Worm (Caenorhabditis elegans) whole organism, young adult: ENCODE data around the gene cnc-4.

Experiments used
- B0019.2 ChIP-seq: fragments of 200-800 bp; sonication (Bioruptor generic); conservative IDR thresholded peaks from 2 replicates; pipeline ENCODE4 v1.3.6; 2022; ENCODE audit warnings: missing genetic modification reagents, missing genetic modification characterization, missing compliant biosample characterization
- C17E4.6 ChIP-seq: fragments of 200-800 bp; sonication (Bioruptor generic); IDR thresholded peaks from 2 replicates; pipeline ENCODE4 v1.3.6; 2022; ENCODE audit warnings: missing genetic modification reagents, missing genetic modification characterization, missing compliant biosample characterization
- D2030.7 ChIP-seq: fragments of 200-800 bp; sonication (Bioruptor generic); IDR thresholded peaks from 2 replicates; pipeline ENCODE4 v1.3.6; 2022; ENCODE audit warnings: missing genetic modification reagents, missing genetic modification characterization, missing compliant biosample characterization
- F23B12.7 ChIP-seq: sonication (generic microtip); optimal IDR thresholded peaks from 2 replicates; lab custom pipeline; 2017; ENCODE audit warnings: missing genetic modification characterization, mild to moderate bottlenecking, missing compliant biosample characterization, antibody characterized with exemption, moderate library complexity; ENCODE audit not compliant: insufficient read depth
- F33H1.4 ChIP-seq: fragments of 200-800 bp; sonication (Bioruptor generic); IDR thresholded peaks from 2 replicates; pipeline ENCODE4 v1.3.6; 2022; ENCODE audit warnings: missing genetic modification reagents, missing genetic modification characterization, missing compliant biosample characterization
- F37B4.10 ChIP-seq: fragments of 200-800 bp; sonication (Bioruptor generic); IDR thresholded peaks from 2 replicates; pipeline ENCODE4 v1.3.6; 2022; ENCODE audit warnings: missing genetic modification characterization, missing compliant biosample characterization
- F49E8.2 ChIP-seq: sonication (generic microtip); optimal IDR thresholded peaks from 3 replicates; lab custom pipeline; 2017; ENCODE audit warnings: missing genetic modification characterization, mild to moderate bottlenecking, missing compliant biosample characterization, antibody characterized with exemption, moderate library complexity; ENCODE audit not compliant: insufficient read depth
- K11D2.4 ChIP-seq: fragments of 200-800 bp; sonication (Bioruptor generic); IDR thresholded peaks from 2 replicates; pipeline ENCODE4 v1.3.6; 2022; ENCODE audit warnings: missing genetic modification reagents, missing genetic modification characterization, missing compliant biosample characterization
- T26A5.8 ChIP-seq: sonication (generic microtip); optimal IDR thresholded peaks from 2 replicates; lab custom pipeline; 2016; ENCODE audit warnings: missing genetic modification characterization, missing compliant biosample characterization
- Y53G8AR.9 ChIP-seq: fragments of 200-800 bp; sonication (Bioruptor generic); conservative IDR thresholded peaks from 2 replicates; pipeline ENCODE4 v1.3.6; 2022; ENCODE audit warnings: missing genetic modification reagents, missing genetic modification characterization, missing compliant biosample characterization
- Y79H2A.3 ChIP-seq: fragments of 200-800 bp; sonication (Bioruptor generic); conservative IDR thresholded peaks from 2 replicates; pipeline ENCODE4 v1.3.6; 2022; ENCODE audit warnings: missing genetic modification reagents, missing genetic modification characterization, missing compliant biosample characterization
- Y95B8A.8 ChIP-seq: fragments of 200-800 bp; sonication (Bioruptor generic); IDR thresholded peaks from 2 replicates; pipeline ENCODE4 v1.3.6; 2022; ENCODE audit warnings: missing genetic modification reagents, missing genetic modification characterization, missing compliant biosample characterization
- akir-1 ChIP-seq: fragments of 200-800 bp; sonication (Bioruptor generic); optimal IDR thresholded peaks from 2 replicates; lab custom pipeline; 2018; ENCODE audit warnings: mild to moderate bottlenecking, missing genetic modification characterization, moderate library complexity, missing compliant biosample characterization
- ama-1 ChIP-seq, 3 experiments: fragments of 150-350 bp in 1 of 3; sonication (generic microtip) in 2 of 3; optimal IDR thresholded peaks; 2 replicates each; lab custom pipeline; 2014 to 2018; ENCODE audit warnings: missing biosample characterization in 2 of 3, missing genetic modification characterization in 2 of 3, missing genetic modification reagents in 2 of 3
- athp-1 ChIP-seq: sonication (generic microtip); optimal IDR thresholded peaks from 2 replicates; lab custom pipeline; 2017; ENCODE audit warnings: mild to moderate bottlenecking, missing genetic modification characterization, missing compliant biosample characterization
- attf-3 ChIP-seq: fragments of 200-800 bp; sonication (Bioruptor generic); conservative IDR thresholded peaks from 2 replicates; pipeline ENCODE4 v1.3.6; 2022; ENCODE audit warnings: missing genetic modification reagents, missing genetic modification characterization, missing compliant biosample characterization
- attf-5 ChIP-seq: fragments of 200-800 bp; sonication (Bioruptor generic); optimal IDR thresholded peaks from 2 replicates; lab custom pipeline; 2018; ENCODE audit warnings: mild to moderate bottlenecking, missing genetic modification characterization, missing compliant biosample characterization
- bed-2 ChIP-seq: fragments of 200-800 bp; sonication (Bioruptor generic); IDR thresholded peaks from 2 replicates; pipeline ENCODE4 v1.3.6; 2022; ENCODE audit warnings: missing genetic modification reagents, missing genetic modification characterization, missing compliant biosample characterization
- cebp-1 ChIP-seq, 2 experiments: fragments of 200-800 bp in 1 of 2; sonication (Bioruptor generic) in 1 of 2; sonication (generic microtip) in 1 of 2; IDR thresholded peaks in 1 of 2; optimal IDR thresholded peaks in 1 of 2; 2 replicates each; pipeline versions ENCODE4 v1.3.6 to Lab custom; 2017 to 2022; ENCODE audit warnings: missing compliant biosample characterization in 2 of 2, missing genetic modification characterization in 2 of 2, mild to moderate bottlenecking in 1 of 2, missing genetic modification reagents in 1 of 2, moderate library complexity in 1 of 2
- ceh-27 ChIP-seq: fragments of 200-800 bp; sonication (Bioruptor generic); optimal IDR thresholded peaks from 2 replicates; lab custom pipeline; 2018; ENCODE audit warnings: mild to moderate bottlenecking, missing genetic modification characterization, moderate library complexity, missing compliant biosample characterization
- chd-7 ChIP-seq: sonication (generic microtip); optimal IDR thresholded peaks from 2 replicates; lab custom pipeline; 2016; ENCODE audit warnings: mild to moderate bottlenecking, missing genetic modification characterization, moderate library complexity, missing compliant biosample characterization
- egrh-3 ChIP-seq: fragments of 200-800 bp; sonication (Bioruptor generic); IDR thresholded peaks from 2 replicates; pipeline ENCODE4 v1.3.6; 2022; ENCODE audit warnings: missing genetic modification reagents, missing genetic modification characterization, missing compliant biosample characterization
- fkh-3 ChIP-seq: sonication (generic microtip); optimal IDR thresholded peaks from 2 replicates; lab custom pipeline; 2016; ENCODE audit warnings: mild to moderate bottlenecking, missing genetic modification characterization, missing compliant biosample characterization
- hlh-26 ChIP-seq: fragments of 200-800 bp; sonication (Bioruptor generic); conservative IDR thresholded peaks from 2 replicates; pipeline ENCODE4 v1.3.6; 2022; ENCODE audit warnings: missing genetic modification reagents, missing genetic modification characterization, missing compliant biosample characterization
- hmg-1.2 ChIP-seq: fragments of 200-800 bp; sonication (Bioruptor generic); IDR thresholded peaks from 2 replicates; pipeline ENCODE4 v1.3.6; 2022; ENCODE audit warnings: missing genetic modification reagents, missing genetic modification characterization, missing compliant biosample characterization
- lag-1 ChIP-seq: fragments of 200-800 bp; sonication (Bioruptor generic); IDR thresholded peaks from 2 replicates; pipeline ENCODE4 v1.3.6; 2022; ENCODE audit warnings: missing genetic modification reagents, missing genetic modification characterization, missing compliant biosample characterization
- lin-35 ChIP-seq, 3 experiments: fragments of 150-350 bp in 2 of 3; sonication (generic microtip) in 1 of 3; optimal IDR thresholded peaks; 2 replicates each; lab custom pipeline; 2014 to 2018; ENCODE audit warnings: missing biosample characterization in 3 of 3, missing genetic modification characterization in 3 of 3, missing genetic modification reagents in 3 of 3
- lin-40 ChIP-seq: sonication (generic microtip); optimal IDR thresholded peaks from 2 replicates; lab custom pipeline; 2016; ENCODE audit warnings: missing genetic modification characterization, mild to moderate bottlenecking, missing compliant biosample characterization, missing genotype, missing genetic modification reagents
- madf-3 ChIP-seq: fragments of 200-800 bp; sonication (Bioruptor generic); IDR thresholded peaks from 2 replicates; pipeline ENCODE4 v1.3.6; 2022; ENCODE audit warnings: missing genetic modification reagents, missing genetic modification characterization, missing compliant biosample characterization
- madf-8 ChIP-seq: fragments of 200-800 bp; sonication (Bioruptor generic); conservative IDR thresholded peaks from 2 replicates; pipeline ENCODE4 v1.3.6; 2022; ENCODE audit warnings: missing genetic modification reagents, missing genetic modification characterization, missing compliant biosample characterization
- nfya-1 ChIP-seq: sonication (generic microtip); optimal IDR thresholded peaks from 2 replicates; lab custom pipeline; 2017; ENCODE audit warnings: antibody characterized with exemption, missing compliant biosample characterization, missing genetic modification characterization, borderline replicate concordance; ENCODE audit not compliant: insufficient read depth
- nhr-27 ChIP-seq: fragments of 200-800 bp; sonication (Bioruptor generic); optimal IDR thresholded peaks from 2 replicates; lab custom pipeline; 2018; ENCODE audit warnings: mild to moderate bottlenecking, missing genetic modification characterization, moderate library complexity, missing compliant biosample characterization
- pha-4 ChIP-seq: fragments of 150-350 bp; sonication (generic microtip); optimal IDR thresholded peaks from 2 replicates; lab custom pipeline; 2014; ENCODE audit warnings: missing biosample characterization, missing genetic modification reagents, missing genetic modification characterization
- rcor-1 ChIP-seq: fragments of 200-800 bp; sonication (Bioruptor generic); IDR thresholded peaks from 2 replicates; pipeline ENCODE4 v1.3.6; 2022; ENCODE audit warnings: missing genetic modification reagents, missing genetic modification characterization, missing compliant biosample characterization
- rec-8 ChIP-seq, 2 experiments: sonication (generic microtip); optimal IDR thresholded peaks; 2 replicates each; lab custom pipeline; 2016; ENCODE audit warnings: mild to moderate bottlenecking in 2 of 2, missing genetic modification characterization in 2 of 2, missing genetic modification reagents in 2 of 2, missing genotype in 2 of 2, missing biosample characterization in 1 of 2, missing compliant biosample characterization in 1 of 2, moderate library complexity in 1 of 2
- sptf-2 ChIP-seq: fragments of 200-800 bp; sonication (Bioruptor generic); optimal IDR thresholded peaks from 2 replicates; lab custom pipeline; 2018; ENCODE audit warnings: mild to moderate bottlenecking, missing genetic modification characterization, missing compliant biosample characterization
- tbx-9 ChIP-seq: sonication (generic microtip); optimal IDR thresholded peaks from 2 replicates; lab custom pipeline; 2016; ENCODE audit warnings: borderline replicate concordance, missing genetic modification characterization, inconsistent platforms, missing compliant biosample characterization
- tlf-1 ChIP-seq: fragments of 200-800 bp; sonication (Bioruptor generic); optimal IDR thresholded peaks from 2 replicates; lab custom pipeline; 2018; ENCODE audit warnings: mild to moderate bottlenecking, missing genetic modification characterization, missing compliant biosample characterization
- unc-62 ChIP-seq: fragments of 150-350 bp; optimal IDR thresholded peaks from 2 replicates; lab custom pipeline; 2014; ENCODE audit warnings: missing biosample characterization, missing genetic modification reagents, missing genetic modification characterization
- zfh-2 ChIP-seq: fragments of 200-800 bp; sonication (Bioruptor generic); conservative IDR thresholded peaks from 2 replicates; pipeline ENCODE4 v1.3.6; 2022; ENCODE audit warnings: missing genetic modification reagents, missing genetic modification characterization, missing compliant biosample characterization
- ztf-18 ChIP-seq: sonication (generic microtip); optimal IDR thresholded peaks from 2 replicates; lab custom pipeline; 2016; ENCODE audit warnings: missing genotype, mild to moderate bottlenecking, missing genetic modification characterization, missing compliant biosample characterization
- ztf-26 ChIP-seq: sonication (generic microtip); optimal IDR thresholded peaks from 2 replicates; lab custom pipeline; 2017; ENCODE audit warnings: missing genetic modification characterization, missing compliant biosample characterization
- ztf-28 ChIP-seq: fragments of 200-800 bp; sonication (Bioruptor generic); IDR thresholded peaks from 2 replicates; pipeline ENCODE4 v1.3.6; 2022; ENCODE audit warnings: missing genetic modification reagents, missing genetic modification characterization, missing compliant biosample characterization
- ztf-3 ChIP-seq: fragments of 200-800 bp; sonication (Bioruptor generic); optimal IDR thresholded peaks from 2 replicates; lab custom pipeline; 2018; ENCODE audit warnings: mild to moderate bottlenecking, missing genetic modification characterization, missing compliant biosample characterization
- ztf-6 ChIP-seq: fragments of 200-800 bp; sonication (Bioruptor generic); IDR thresholded peaks from 2 replicates; pipeline ENCODE4 v1.3.6; 2022; ENCODE audit warnings: missing genetic modification reagents, missing genetic modification characterization, missing compliant biosample characterization

cnc-4 gene

ce11 chrV:1474486-1475125 is 27.6 kb downstream of the cnc-4 start, which contains the start of the genes F53E2.2 and unc-60 (continued):
- no peak for TF ChIP-seq B0019.2 (GFP tag; lab: Robert Waterston, UW)
- TF ChIP-seq ztf-3 (GFP tag; lab: Kevin White, UChicago) = no peak
- TF ChIP-seq ztf-26 = no peak
- no peak for TF ChIP-seq tlf-1 (GFP tag; lab: Kevin White, UChicago)
- peak; percentile 21; the same call in 1 of the 2 replicates for TF ChIP-seq cebp-1 (GFP tag; IDR thresholded peaks at IDR 0.05; lab: Robert Waterston, UW)
- TF ChIP-seq cebp-1 (tag; optimal IDR thresholded peaks at IDR 0.05; lab: Kevin White, UChicago) = peak; percentile 79
- TF ChIP-seq ama-1 (optimal IDR thresholded peaks at IDR 0.05; lab: Kevin White, UChicago) = no peak
- TF ChIP-seq ama-1 (GFP tag; optimal IDR thresholded peaks at IDR 0.05; lab: Kevin White, UChicago) = no peak
- TF ChIP-seq madf-8 = no peak
- peak; percentile 36; the same call in 1 of the 2 replicates for TF ChIP-seq madf-3 (GFP tag; lab: Robert Waterston, UW)
- no peak for TF ChIP-seq attf-3 (GFP tag; lab: Robert Waterston, UW)
- no peak for TF ChIP-seq C17E4.6 (GFP tag; lab: Robert Waterston, UW)
- TF ChIP-seq tbx-9 (tag; lab: Kevin White, UChicago) = no peak
- TF ChIP-seq zfh-2 = peak; percentile 97
- TF ChIP-seq sptf-2 (GFP tag; lab: Kevin White, UChicago) = no peak
- TF ChIP-seq attf-5 (GFP tag; lab: Kevin White, UChicago) = peak; percentile 77
- TF ChIP-seq F49E8.2 = no peak
- no peak for TF ChIP-seq ztf-18 (tag; lab: Kevin White, UChicago)
- no peak for TF ChIP-seq akir-1
- TF ChIP-seq pha-4 = no peak
- TF ChIP-seq K11D2.4 (GFP tag; lab: Robert Waterston, UW) = 0 out of 2 replicates have a peak, but pooled peaks have one; percentile 42
- TF ChIP-seq nfya-1 (tag; lab: Kevin White, UChicago) = no peak
- TF ChIP-seq hmg-1.2 (GFP tag; lab: Robert Waterston, UW) = peak; percentile 67; the same call in 1 of the 2 replicates
- TF ChIP-seq ztf-6 (GFP tag; lab: Robert Waterston, UW) = no peak
- TF ChIP-seq ceh-27 = peak; percentile 68
- TF ChIP-seq hlh-26 (GFP tag; lab: Robert Waterston, UW) = no peak
- TF ChIP-seq chd-7 = peak; percentile 17
- TF ChIP-seq F33H1.4 (GFP tag; lab: Robert Waterston, UW) = no peak
- TF ChIP-seq bed-2 (GFP tag; lab: Robert Waterston, UW) = no peak
- peak; percentile 68 for TF ChIP-seq egrh-3 (GFP tag; lab: Robert Waterston, UW)
- no peak for TF ChIP-seq F37B4.10 (GFP tag; lab: Robert Waterston, UW)
- no peak for TF ChIP-seq nhr-27 (tag; lab: Kevin White, UChicago)
- no peak for TF ChIP-seq rcor-1 (GFP tag; lab: Robert Waterston, UW)
- TF ChIP-seq T26A5.8 (tag; lab: Kevin White, UChicago) = no peak
- TF ChIP-seq rec-8 (tag; optimal IDR thresholded peaks at IDR 0.05; lab: Kevin White, UChicago) = no peak
- TF ChIP-seq lag-1 (GFP tag; lab: Robert Waterston, UW) = no peak
- TF ChIP-seq lin-35 (GFP tag; optimal IDR thresholded peaks at IDR 0.05; lab: Kevin White, UChicago) = peak in 1 of 3 experiments; percentile 71
- 0 out of 2 replicates have a peak, but pooled peaks have one; percentile 41 for TF ChIP-seq Y53G8AR.9 (GFP tag; lab: Robert Waterston, UW)
- no peak for TF ChIP-seq Y95B8A.8 (GFP tag; lab: Robert Waterston, UW)
- TF ChIP-seq lin-40 (tag; lab: Kevin White, UChicago) = peak; percentile 50
- TF ChIP-seq fkh-3 (tag; lab: Kevin White, UChicago) = no peak
- TF ChIP-seq D2030.7 (GFP tag; lab: Robert Waterston, UW) = no peak
- TF ChIP-seq unc-62 (GFP tag; lab: Kevin White, UChicago) = no peak
- no peak for TF ChIP-seq athp-1 (tag; lab: Kevin White, UChicago)
- no peak for TF ChIP-seq ztf-28 (GFP tag; lab: Robert Waterston, UW)
- TF ChIP-seq Y79H2A.3 (GFP tag; lab: Robert Waterston, UW) = no peak
- TF ChIP-seq F23B12.7 (tag; lab: Kevin White, UChicago) = no peak
